Worm (Caenorhabditis elegans) whole organism, mixed stage, embryonic: ENCODE results near the gene srh-125.
A peak's percentile ranks its signal among the peaks of the same experiment; 100 is the strongest.

ENCODE experiments used
- M03D4.4 ChIP-seq: sonication (generic microtip); optimal IDR thresholded peaks from 2 replicates; lab custom pipeline; 2017; ENCODE audit warnings: mild to moderate bottlenecking, missing genetic modification characterization, missing compliant biosample characterization
- bed-3 ChIP-seq: fragments of 200-800 bp; sonication (Bioruptor generic); optimal IDR thresholded peaks from 3 replicates; lab custom pipeline; 2018; ENCODE audit warnings: mild to moderate bottlenecking, missing genetic modification characterization, moderate library complexity, missing compliant biosample characterization
- blmp-1 ChIP-seq: fragments of 150-350 bp; optimal IDR thresholded peaks from 2 replicates; lab custom pipeline; 2014; ENCODE audit warnings: missing biosample characterization, missing genetic modification characterization
- ceh-39 ChIP-seq: fragments of 150-350 bp; optimal IDR thresholded peaks from 2 replicates; lab custom pipeline; 2014; ENCODE audit warnings: missing biosample characterization, missing genetic modification characterization
- ceh-43 ChIP-seq: fragments of 200-800 bp; sonication (Bioruptor generic); optimal IDR thresholded peaks from 2 replicates; lab custom pipeline; 2018; ENCODE audit warnings: mild to moderate bottlenecking, missing genetic modification characterization, moderate library complexity, missing compliant biosample characterization
- ceh-83 ChIP-seq: fragments of 200-800 bp; sonication (Bioruptor generic); optimal IDR thresholded peaks from 2 replicates; lab custom pipeline; 2018; ENCODE audit warnings: mild to moderate bottlenecking, missing genetic modification characterization, missing compliant biosample characterization
- ces-1 ChIP-seq: fragments of 150-350 bp; optimal IDR thresholded peaks from 2 replicates; lab custom pipeline; 2014; ENCODE audit warnings: missing biosample characterization, missing genetic modification reagents, missing genetic modification characterization
- cnd-1 ChIP-seq: fragments of 200-800 bp; sonication (Bioruptor generic); optimal IDR thresholded peaks from 2 replicates; lab custom pipeline; 2018; ENCODE audit warnings: mild to moderate bottlenecking, missing genetic modification characterization, missing compliant biosample characterization
- drap-1 ChIP-seq: fragments of 200-800 bp; sonication (Bioruptor generic); optimal IDR thresholded peaks from 3 replicates; lab custom pipeline; 2018; ENCODE audit warnings: mild to moderate bottlenecking, missing genetic modification characterization, missing compliant biosample characterization
- elt-1 ChIP-seq: sonication (generic microtip); optimal IDR thresholded peaks from 2 replicates; lab custom pipeline; 2017; ENCODE audit warnings: missing genetic modification characterization, mild to moderate bottlenecking, missing compliant biosample characterization, antibody characterized with exemption, moderate library complexity, borderline replicate concordance; ENCODE audit not compliant: insufficient read depth
- ham-2 ChIP-seq: fragments of 200-800 bp; sonication (Bioruptor generic); optimal IDR thresholded peaks from 2 replicates; lab custom pipeline; 2018; ENCODE audit warnings: mild to moderate bottlenecking, missing genetic modification characterization, missing compliant biosample characterization
- lin-13 ChIP-seq: fragments of 150-350 bp; optimal IDR thresholded peaks from 2 replicates; lab custom pipeline; 2014; ENCODE audit warnings: missing biosample characterization, missing genetic modification characterization
- lin-32 ChIP-seq: fragments of 200-800 bp; sonication (Bioruptor generic); optimal IDR thresholded peaks from 2 replicates; lab custom pipeline; 2018; ENCODE audit warnings: mild to moderate bottlenecking, missing genetic modification characterization, missing compliant biosample characterization
- lsy-2 ChIP-seq: fragments of 150-350 bp; optimal IDR thresholded peaks from 2 replicates; lab custom pipeline; 2014; ENCODE audit warnings: missing biosample characterization, missing genetic modification characterization
- mab-5 ChIP-seq: fragments of 150-350 bp; optimal IDR thresholded peaks from 2 replicates; lab custom pipeline; 2014; ENCODE audit warnings: missing biosample characterization, missing genetic modification characterization
- mep-1 ChIP-seq: fragments of 150-350 bp; optimal IDR thresholded peaks from 2 replicates; lab custom pipeline; 2017; ENCODE audit warnings: missing biosample characterization, missing genetic modification reagents, missing genetic modification characterization, inconsistent platforms
- mls-2 ChIP-seq: sonication (generic microtip); optimal IDR thresholded peaks from 2 replicates; lab custom pipeline; 2016; ENCODE audit warnings: mild to moderate bottlenecking, missing genetic modification characterization, moderate library complexity, missing compliant biosample characterization
- nhr-12 ChIP-seq: fragments of 150-350 bp; optimal IDR thresholded peaks from 2 replicates; lab custom pipeline; 2014; ENCODE audit warnings: missing biosample characterization, missing genetic modification characterization
- nhr-2 ChIP-seq: fragments of 150-350 bp; optimal IDR thresholded peaks from 2 replicates; lab custom pipeline; 2014; ENCODE audit warnings: missing biosample characterization, missing genetic modification characterization
- nhr-237 ChIP-seq: fragments of 150-350 bp; optimal IDR thresholded peaks from 2 replicates; lab custom pipeline; 2014; ENCODE audit warnings: missing biosample characterization, missing genetic modification characterization
- nhr-28 ChIP-seq: fragments of 150-350 bp; optimal IDR thresholded peaks from 2 replicates; lab custom pipeline; 2014; ENCODE audit warnings: missing biosample characterization, missing genetic modification characterization
- nhr-76 ChIP-seq: sonication (generic microtip); optimal IDR thresholded peaks from 2 replicates; lab custom pipeline; 2017; ENCODE audit warnings: missing biosample characterization, missing genetic modification characterization
- pha-4 ChIP-seq: fragments of 150-350 bp; optimal IDR thresholded peaks from 2 replicates; lab custom pipeline; 2018; ENCODE audit warnings: missing biosample characterization, missing genetic modification reagents, missing genetic modification characterization
- sem-2 ChIP-seq: fragments of 200-800 bp; sonication (Bioruptor generic); optimal IDR thresholded peaks from 2 replicates; lab custom pipeline; 2018; ENCODE audit warnings: mild to moderate bottlenecking, missing genetic modification characterization, missing compliant biosample characterization
- snpc-4 ChIP-seq: fragments of 150-350 bp; optimal IDR thresholded peaks from 2 replicates; lab custom pipeline; 2014; ENCODE audit warnings: missing biosample characterization, missing genetic modification characterization
- sptf-1 ChIP-seq: sonication (generic microtip); optimal IDR thresholded peaks from 2 replicates; lab custom pipeline; 2017; ENCODE audit warnings: mild to moderate bottlenecking, missing genetic modification characterization, moderate library complexity, missing compliant biosample characterization
- tbx-8 ChIP-seq: fragments of 200-800 bp; sonication (Bioruptor generic); optimal IDR thresholded peaks from 2 replicates; lab custom pipeline; 2018; ENCODE audit warnings: mild to moderate bottlenecking, missing genetic modification characterization, moderate library complexity, missing compliant biosample characterization
- unc-120 ChIP-seq: sonication (generic microtip); optimal IDR thresholded peaks from 2 replicates; lab custom pipeline; 2017; ENCODE audit warnings: missing genetic modification characterization, missing compliant biosample characterization; ENCODE audit not compliant: poor library complexity, severe bottlenecking
- unc-39 ChIP-seq: fragments of 150-350 bp; optimal IDR thresholded peaks from 2 replicates; lab custom pipeline; 2014; ENCODE audit warnings: missing biosample characterization, missing genetic modification characterization
- unc-62 ChIP-seq: fragments of 150-350 bp; optimal IDR thresholded peaks from 2 replicates; lab custom pipeline; 2014; ENCODE audit warnings: missing biosample characterization, missing genetic modification reagents, missing genetic modification characterization
- zip-8 ChIP-seq: fragments of 150-350 bp; optimal IDR thresholded peaks from 2 replicates; lab custom pipeline; 2014; ENCODE audit warnings: missing biosample characterization, missing genetic modification characterization
- ztf-11 ChIP-seq: fragments of 150-350 bp; optimal IDR thresholded peaks from 2 replicates; lab custom pipeline; 2014; ENCODE audit warnings: missing biosample characterization, missing genetic modification characterization

Gene srh-125

DNA sequence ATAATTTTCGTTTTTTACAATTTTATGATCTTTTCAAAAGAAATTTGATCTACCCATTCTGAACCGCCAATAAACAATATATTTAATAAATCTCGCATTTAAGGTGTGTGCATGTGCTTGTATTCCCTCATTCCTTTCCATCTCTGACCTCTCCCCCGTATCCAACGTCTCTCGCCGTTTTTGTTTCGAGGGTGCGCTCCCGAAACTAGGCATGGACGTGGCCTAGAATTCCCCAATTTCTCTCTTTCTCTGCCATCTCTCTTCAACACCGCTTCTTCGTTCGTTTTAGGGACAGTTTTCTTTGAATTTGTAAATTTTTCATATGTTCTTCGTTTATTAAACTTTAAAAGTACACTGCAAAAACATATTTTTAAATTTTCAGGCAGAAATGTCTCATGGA is 11.2 kb downstream of the srh-125 start, which contains the start of gene F25E5.1:
TSS of gene F25E5.1 (plus strand) at position 376 of the 400 bp plus-strand sequence.
- peak; percentile 37 for TF ChIP-seq M03D4.4 (tag; lab: Kevin White, UChicago)
- peak; percentile 45 for TF ChIP-seq sptf-1 (tag; lab: Kevin White, UChicago)
- TF ChIP-seq ceh-43: no peak
- peak; percentile 31 for TF ChIP-seq nhr-237 (tag; lab: Kevin White, UChicago)
- TF ChIP-seq unc-120 (tag; lab: Kevin White, UChicago): peak; percentile 98
- TF ChIP-seq lin-13 (tag; lab: Kevin White, UChicago): peak; percentile 54
- peak; percentile 59 for TF ChIP-seq mep-1 (tag; lab: Kevin White, UChicago)
- TF ChIP-seq lsy-2 (tag; lab: Kevin White, UChicago): peak; percentile 58
- TF ChIP-seq cnd-1 (tag; lab: Kevin White, UChicago): no peak
- TF ChIP-seq drap-1 (GFP tag; lab: Kevin White, UChicago): no peak
- no peak for TF ChIP-seq nhr-28 (tag; lab: Kevin White, UChicago)
- TF ChIP-seq pha-4: peak; percentile 44

- TF ChIP-seq snpc-4 (no peak), M03D4.4 (tag; lab: Kevin White, UChicago) (no peak), ztf-11 (tag; lab: Kevin White, UChicago) (no peak), sptf-1 (tag; lab: Kevin White, UChicago) (no peak)
These were observed 12.0 kb downstream of the srh-125 start, which contains the start of gene srh-89 for ce11 chrV:7464696-7465095. srh-89 (minus strand) TSS chrV:7464796.

- TF ChIP-seq ceh-39 (no peak), unc-62 (GFP tag; lab: Kevin White, UChicago) (no peak), lin-13 (tag; lab: Kevin White, UChicago) (no peak), pha-4 (no peak), nhr-2 (tag; lab: Kevin White, UChicago) (no peak), nhr-28 (tag; lab: Kevin White, UChicago) (no peak), zip-8 (tag; lab: Kevin White, UChicago) (no peak), sem-2 (GFP tag; lab: Kevin White, UChicago) (no peak), nhr-237 (tag; lab: Kevin White, UChicago) (no peak), ztf-11 (tag; lab: Kevin White, UChicago) (no peak), ces-1 (GFP tag; lab: Kevin White, UChicago) (no peak), nhr-76 (no peak), ceh-83 (no peak), drap-1 (GFP tag; lab: Kevin White, UChicago) (no peak), cnd-1 (tag; lab: Kevin White, UChicago) (no peak)
These were observed 15.8 kb downstream of the srh-125 start, which contains the start of gene srh-92 for ce11 chrV:7460898-7461297. srh-92 (minus strand) TSS chrV:7460998.

DNA sequence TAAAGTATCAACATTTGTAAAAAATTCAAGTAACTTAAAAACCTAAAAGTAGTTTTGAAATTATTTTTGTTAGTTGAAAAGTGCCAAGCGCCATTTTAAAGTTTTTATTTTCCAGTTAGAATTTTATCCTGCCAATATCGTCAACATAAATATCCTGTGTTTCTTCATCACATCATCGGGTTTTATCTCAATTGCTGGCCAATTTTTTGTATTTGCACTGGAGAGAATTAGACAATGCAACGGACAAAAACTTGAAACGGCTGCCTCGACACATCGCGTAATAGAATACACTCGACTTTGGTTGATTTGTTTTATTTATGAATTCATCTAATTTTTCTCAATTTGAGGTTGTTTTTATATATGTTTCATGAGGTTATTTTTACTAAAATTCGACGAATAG is 21.7 kb downstream of the srh-125 start, which contains the start of gene F25E5.2:
TSS of gene F25E5.2 (plus strand) at position 301 of the 400 bp plus-strand sequence.
- TF ChIP-seq tbx-8 (GFP tag; lab: Kevin White, UChicago) (no peak), mep-1 (tag; lab: Kevin White, UChicago) (no peak), sem-2 (GFP tag; lab: Kevin White, UChicago) (no peak)

DNA sequence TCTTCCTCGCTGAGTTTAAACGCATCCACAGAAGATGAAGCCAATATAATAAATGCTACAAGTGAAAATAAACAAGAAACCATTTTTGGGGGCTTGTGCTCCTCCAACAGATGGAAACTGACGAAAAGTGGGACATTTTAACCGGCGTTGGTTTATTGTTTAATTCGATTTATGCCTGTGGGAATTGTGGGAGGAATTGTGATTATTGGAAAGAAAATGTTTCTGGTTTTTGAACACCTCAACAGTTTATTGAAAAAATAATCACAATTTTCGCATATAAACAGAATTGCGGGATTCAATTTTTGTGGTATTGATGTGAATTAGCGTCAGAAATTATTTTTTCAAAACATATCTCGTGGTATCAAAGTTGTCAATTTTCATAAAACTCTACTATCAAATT is 22.4 kb downstream of the srh-125 start, which contains the start of gene try-8:
TSS of gene try-8 (minus strand) at position 101 of the 400 bp plus-strand sequence.
- TF ChIP-seq ceh-39 (no peak), mls-2 (no peak), tbx-8 (GFP tag; lab: Kevin White, UChicago) (no peak), nhr-2 (tag; lab: Kevin White, UChicago) (no peak), nhr-76 (no peak), elt-1 (tag; lab: Kevin White, UChicago) (no peak), unc-39 (tag; lab: Kevin White, UChicago) (no peak), ceh-83 (no peak), lin-32 (GFP tag; lab: Kevin White, UChicago) (no peak), nhr-237 (tag; lab: Kevin White, UChicago) (no peak)
- TF ChIP-seq, all 35 proteins: peak for 0

- TF ChIP-seq drap-1 (GFP tag; lab: Kevin White, UChicago) (no peak), mls-2 (no peak), zip-8 (tag; lab: Kevin White, UChicago) (no peak), ces-1 (GFP tag; lab: Kevin White, UChicago) (no peak), bed-3 (no peak), M03D4.4 (tag; lab: Kevin White, UChicago) (no peak), nhr-28 (tag; lab: Kevin White, UChicago) (no peak), sptf-1 (tag; lab: Kevin White, UChicago) (no peak), nhr-76 (no peak), unc-39 (tag; lab: Kevin White, UChicago) (no peak), ceh-43 (no peak), nhr-12 (tag; lab: Kevin White, UChicago) (no peak), mab-5 (no peak), pha-4 (no peak), blmp-1 (tag; lab: Kevin White, UChicago) (no peak), mep-1 (tag; lab: Kevin White, UChicago) (no peak), sem-2 (GFP tag; lab: Kevin White, UChicago) (no peak), nhr-237 (tag; lab: Kevin White, UChicago) (no peak), ham-2 (GFP tag; lab: Kevin White, UChicago) (no peak)
These were observed 25.2 kb downstream of the srh-125 start, which contains the start of gene try-11 for ce11 chrV:7451421-7451820. try-11 (plus strand) TSS chrV:7451721.
